Fruit fly (Drosophila melanogaster): ENCODE measurements around the gene PGAP5.

Gene PGAP5

dm6 chr2L:8159498-8159897, 39.2 kb upstream of the PGAP5 start, which contains the start of the genes PAPLA1 and Rbsn-5 (continued):
- peak; percentile 84 for TF ChIP-seq trem (tag; optimal IDR thresholded peaks at IDR 0.05)
- TF ChIP-seq p53 (GFP tag; optimal IDR thresholded peaks at IDR 0.05), result peak; percentile 89
- peak; percentile 91 for TF ChIP-seq CG7372 (GFP tag; IDR thresholded peaks at IDR 0.05)
- TF ChIP-seq Bteb2 (GFP tag; optimal IDR thresholded peaks at IDR 0.05), result peak; percentile 93
- TF ChIP-seq Ravus (GFP tag; IDR thresholded peaks at IDR 0.05), result peak; percentile 66
- peak; percentile 89 for TF ChIP-seq Bdp1 (GFP tag; optimal IDR thresholded peaks at IDR 0.05)
- peak; percentile 55 for TF ChIP-seq CG5180 (GFP tag; optimal IDR thresholded peaks at IDR 0.05)
- TF ChIP-seq chm (GFP tag; IDR thresholded peaks at IDR 0.05), result peak; percentile 91
- TF ChIP-seq ems (GFP tag; optimal IDR thresholded peaks at IDR 0.05), result peak; percentile 95
- TF ChIP-seq psq (GFP tag; optimal IDR thresholded peaks at IDR 0.05), result peak; percentile 74
- no peak for TF ChIP-seq sna (GFP tag; IDR thresholded peaks at IDR 0.05; ENCODE audit: partially characterized antibody)
- peak; percentile 83 for TF ChIP-seq Nf-YA (GFP tag; IDR thresholded peaks at IDR 0.05)
- no peak for TF ChIP-seq lov (optimal IDR thresholded peaks at IDR 0.05)
- TF ChIP-seq lov (GFP tag; IDR thresholded peaks at IDR 0.05), result peak; percentile 87
- peak; percentile 94 for TF ChIP-seq CG32772 (GFP tag; IDR thresholded peaks at IDR 0.05)
- no peak for TF ChIP-seq Doc3 (GFP tag; IDR thresholded peaks at IDR 0.05; ENCODE audit: partially characterized antibody)
- TF ChIP-seq CG2678 (tag; optimal IDR thresholded peaks at IDR 0.05), result peak; percentile 95
- peak; percentile 79 for TF ChIP-seq odd (GFP tag; optimal IDR thresholded peaks at IDR 0.05)
- TF ChIP-seq knrl (GFP tag; IDR thresholded peaks at IDR 0.05; ENCODE audit: partially characterized antibody), result peak; percentile 28; the same call in 1 of the 3 replicates
- TF ChIP-seq CG17568 (GFP tag; optimal IDR thresholded peaks at IDR 0.05), result peak; percentile 85
- TF ChIP-seq CG6254 (GFP tag; optimal IDR thresholded peaks at IDR 0.05), result peak; percentile 64
- TF ChIP-seq CG1602 (GFP tag; optimal IDR thresholded peaks at IDR 0.05), result peak; percentile 94
- TF ChIP-seq TFAM (GFP tag; optimal IDR thresholded peaks at IDR 0.05), result peak; percentile 8
- peak; percentile 93 for TF ChIP-seq CG13296 (GFP tag; optimal IDR thresholded peaks at IDR 0.05)
- peak; percentile 93 for TF ChIP-seq pb (GFP tag; optimal IDR thresholded peaks at IDR 0.05)
- TF ChIP-seq Atf6 (GFP tag; IDR thresholded peaks at IDR 0.05), result peak; percentile 86; the same call in 1 of the 2 replicates
- peak; percentile 84 for TF ChIP-seq CG14050 (GFP tag; IDR thresholded peaks at IDR 0.05)
- TF ChIP-seq CG16813 (GFP tag; IDR thresholded peaks at IDR 0.05; ENCODE audit: partially characterized antibody), result no peak
- TF ChIP-seq gcm (GFP tag; optimal IDR thresholded peaks at IDR 0.05), result peak; percentile 84
- no peak for TF ChIP-seq eve (GFP tag; optimal IDR thresholded peaks at IDR 0.05)
- TF ChIP-seq CG15269 (tag; optimal IDR thresholded peaks at IDR 0.05), result peak; percentile 93
- peak; percentile 97 for TF ChIP-seq abd-A (tag; optimal IDR thresholded peaks at IDR 0.05)
- TF ChIP-seq Hmr (GFP tag; optimal IDR thresholded peaks at IDR 0.05), result peak; percentile 93
- TF ChIP-seq CG33213 (GFP tag; optimal IDR thresholded peaks at IDR 0.05), result peak; percentile 93
- peak; percentile 89 for TF ChIP-seq CG17328 (GFP tag; IDR thresholded peaks at IDR 0.05)
- TF ChIP-seq gfzf (GFP tag; optimal IDR thresholded peaks at IDR 0.05), result peak; percentile 40
- TF ChIP-seq HmgZ (tag; optimal IDR thresholded peaks at IDR 0.05), result peak; percentile 97
- TF ChIP-seq kni (GFP tag; optimal IDR thresholded peaks at IDR 0.05), result peak; percentile 69
- TF ChIP-seq croc (GFP tag; conservative IDR thresholded peaks at IDR 0.05), result peak; percentile 84
- peak; percentile 91 for TF ChIP-seq C15 (GFP tag; IDR thresholded peaks at IDR 0.05)
- TF ChIP-seq Lim3 (GFP tag; IDR thresholded peaks at IDR 0.05), result peak; percentile 58; the same call in 1 of the 2 replicates
- TF ChIP-seq CG1529 (GFP tag; optimal IDR thresholded peaks at IDR 0.05), result peak; percentile 84
- TF ChIP-seq cas (GFP tag; IDR thresholded peaks at IDR 0.05), result peak; percentile 87
- TF ChIP-seq CG12219 (GFP tag; optimal IDR thresholded peaks at IDR 0.05), result peak; percentile 86
- TF ChIP-seq Trl (optimal IDR thresholded peaks at IDR 0.05), result no peak
- TF ChIP-seq Trl (GFP tag; optimal IDR thresholded peaks at IDR 0.05), result peak; percentile 97
- TF ChIP-seq zen (tag; optimal IDR thresholded peaks at IDR 0.05), result peak; percentile 92
- peak; percentile 85 for TF ChIP-seq CG5953 (GFP tag; IDR thresholded peaks at IDR 0.05)
- TF ChIP-seq Hr51 (GFP tag; optimal IDR thresholded peaks at IDR 0.05), result peak; percentile 92
- no peak for TF ChIP-seq ato (GFP tag; IDR thresholded peaks at IDR 0.05; ENCODE audit: partially characterized antibody)
- peak; percentile 15; the same call in 1 of the 2 replicates for TF ChIP-seq Bgb (GFP tag; IDR thresholded peaks at IDR 0.05; ENCODE audit: partially characterized antibody)
